Fruit fly (Drosophila melanogaster): Measurements from ENCODE around the gene Acp62F.

The Acp62F gene

DNA sequence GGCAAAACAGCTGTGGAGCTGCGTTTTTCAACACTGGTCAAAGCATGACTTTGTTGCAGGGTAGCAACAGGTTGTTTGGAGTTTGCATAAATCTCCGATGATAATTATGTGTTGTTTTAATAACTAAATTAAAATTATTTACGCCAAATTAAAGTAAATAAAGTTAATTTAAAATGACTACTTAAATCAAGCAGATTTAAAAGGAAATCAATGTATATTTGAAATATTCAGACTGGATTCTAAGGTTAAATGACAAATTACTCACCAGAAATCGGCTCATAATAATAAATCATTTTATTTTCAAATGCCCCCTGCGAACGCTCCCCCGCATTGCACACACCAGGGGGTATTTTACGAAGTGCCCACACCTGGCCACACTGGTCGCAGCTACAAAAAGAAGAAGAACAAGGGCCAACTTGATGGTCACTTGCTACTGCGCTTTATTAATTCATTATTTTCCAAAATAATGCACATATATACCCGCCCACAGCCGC, 34.5 kb downstream of the Acp62F start, which contains the start of the genes CG12093 and Atg2 (continued):
- TF ChIP-seq CG6792 (GFP tag; optimal IDR thresholded peaks at IDR 0.05) (peak; percentile 92), CG11902 (GFP tag; optimal IDR thresholded peaks at IDR 0.05) (peak; percentile 90), fd85E (GFP tag; optimal IDR thresholded peaks at IDR 0.05) (peak; percentile 69), Sox14 (GFP tag; optimal IDR thresholded peaks at IDR 0.05) (peak; percentile 82), CG6163 (GFP tag; IDR thresholded peaks at IDR 0.05) (peak; percentile 92), Smox (GFP tag; optimal IDR thresholded peaks at IDR 0.05) (peak; percentile 92), CG6854 (GFP tag; optimal IDR thresholded peaks at IDR 0.05) (peak; percentile 68), vri (GFP tag; optimal IDR thresholded peaks at IDR 0.05) (peak; percentile 79), svp (GFP tag) (peak; percentile 96), Met (GFP tag; optimal IDR thresholded peaks at IDR 0.05) (peak; percentile 92), pdm3 (GFP tag; optimal IDR thresholded peaks at IDR 0.05) (peak; percentile 95), fd59A (GFP tag; optimal IDR thresholded peaks at IDR 0.05) (peak; percentile 89), esn (GFP tag; optimal IDR thresholded peaks at IDR 0.05) (peak; percentile 95), CG1621 (tag; optimal IDR thresholded peaks at IDR 0.05) (peak; percentile 82), Lpt (GFP tag; optimal IDR thresholded peaks at IDR 0.05) (peak; percentile 93), CG8319 (GFP tag; optimal IDR thresholded peaks at IDR 0.05) (peak; percentile 89), CG7368 (GFP tag; optimal IDR thresholded peaks at IDR 0.05) (peak; percentile 87), Gug (GFP tag; IDR thresholded peaks at IDR 0.05) (peak; percentile 87), CG9139 (GFP tag; optimal IDR thresholded peaks at IDR 0.05) (no peak), Eip78C (GFP tag) (peak; percentile 96), topi (GFP tag; optimal IDR thresholded peaks at IDR 0.05) (peak; percentile 89), CG4318 (GFP tag; optimal IDR thresholded peaks at IDR 0.05) (peak; percentile 90), CG10631 (GFP tag; optimal IDR thresholded peaks at IDR 0.05) (peak; percentile 96), Ets96B (tag; optimal IDR thresholded peaks at IDR 0.05) (peak; percentile 90), OdsH (GFP tag; optimal IDR thresholded peaks at IDR 0.05) (peak; percentile 97), cyc (GFP tag; optimal IDR thresholded peaks at IDR 0.05) (peak; percentile 92), CG34406 (GFP tag; optimal IDR thresholded peaks at IDR 0.05) (peak; percentile 95), Eip93F (GFP tag; optimal IDR thresholded peaks at IDR 0.05) (peak; percentile 76), CG11762 (GFP tag; optimal IDR thresholded peaks at IDR 0.05; ENCODE audit: insufficient read depth) (peak; percentile 74), CG15336 (GFP tag; IDR thresholded peaks at IDR 0.05) (peak; percentile 93), Eip75B (GFP tag; optimal IDR thresholded peaks at IDR 0.05) (peak; percentile 90), Sox102F (GFP tag; optimal IDR thresholded peaks at IDR 0.05) (peak; percentile 91), CG8632 (GFP tag; optimal IDR thresholded peaks at IDR 0.05) (peak; percentile 95), Ets21C (GFP tag; optimal IDR thresholded peaks at IDR 0.05) (peak; percentile 89), CG6808 (GFP tag; optimal IDR thresholded peaks at IDR 0.05) (peak; percentile 86)

DNA sequence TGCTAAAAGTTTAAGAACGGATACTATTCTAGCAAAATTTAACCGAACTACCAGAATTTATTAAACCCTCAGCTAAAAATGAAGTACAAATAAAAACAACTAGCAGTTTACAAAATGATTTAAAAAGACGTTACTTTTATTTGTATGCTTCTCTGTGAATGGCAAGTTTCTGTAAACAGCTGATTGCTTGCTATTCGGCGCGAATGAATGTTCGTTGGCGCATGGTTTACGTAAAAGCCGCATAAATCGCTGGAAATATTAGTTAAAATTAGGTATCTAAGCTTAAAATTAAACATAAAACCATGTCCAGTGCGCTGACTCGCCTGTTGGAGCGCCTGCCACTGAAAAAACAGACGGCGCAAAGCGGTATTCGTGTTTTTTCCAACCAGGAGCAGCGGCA, 41.2 kb downstream of the Acp62F start, which contains the start of gene mRpS35:
Gene mRpS35, plus strand, starts transcription at position 189 of the 400 bp plus-strand sequence.
- no peak for TF ChIP-seq Hr38 (GFP tag; optimal IDR thresholded peaks at IDR 0.05)
- peak; percentile 23 for TF ChIP-seq fkh (GFP tag; optimal IDR thresholded peaks at IDR 0.05)

DNA sequence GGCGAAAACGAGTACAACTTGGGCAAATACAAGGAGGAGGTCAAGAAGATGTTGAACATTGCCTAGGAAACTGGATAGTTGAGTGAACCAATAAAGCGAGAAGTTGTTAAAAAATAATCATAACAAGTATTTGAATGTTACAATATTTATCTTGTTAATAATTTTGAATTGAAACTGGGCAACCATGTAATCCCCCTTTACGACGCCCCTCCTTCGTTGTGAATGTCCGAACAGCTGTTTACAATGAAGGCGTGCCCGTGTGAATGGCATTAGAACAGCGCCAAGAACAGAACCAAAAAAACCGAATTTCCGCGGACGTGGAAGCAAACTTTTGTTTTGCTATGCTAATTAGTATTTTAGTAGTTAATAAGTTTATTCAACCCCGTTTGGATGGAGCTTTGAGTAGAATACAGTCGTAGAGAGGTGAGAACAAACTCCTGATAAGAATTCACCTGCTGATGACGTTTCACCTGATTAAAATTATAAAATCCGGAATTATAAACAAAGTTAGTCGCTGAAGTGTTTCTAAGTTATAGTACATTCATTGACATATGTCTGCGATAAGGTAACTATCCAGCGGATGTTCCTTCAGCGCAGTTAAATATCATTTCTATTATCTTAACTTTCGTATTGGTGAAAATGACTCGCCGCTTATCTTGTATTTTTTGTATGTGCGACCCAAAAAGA, 42.6 kb downstream of the Acp62F start, which contains the start of gene Pgant6:
Gene Pgant6, plus strand, starts transcription at position 265 of the 687 bp plus-strand sequence.
- TF ChIP-seq Met (GFP tag; optimal IDR thresholded peaks at IDR 0.05) (no peak), CG9139 (GFP tag; optimal IDR thresholded peaks at IDR 0.05) (no peak), CG6792 (GFP tag; optimal IDR thresholded peaks at IDR 0.05) (no peak), CG11294 (GFP tag; IDR thresholded peaks at IDR 0.05) (no peak), dsx (GFP tag; optimal IDR thresholded peaks at IDR 0.05; ENCODE audit: poor library complexity, severe bottlenecking) (no peak), CG31627 (GFP tag; optimal IDR thresholded peaks at IDR 0.05) (peak; percentile 7), Eip75B (GFP tag; optimal IDR thresholded peaks at IDR 0.05) (no peak), CG10631 (GFP tag; optimal IDR thresholded peaks at IDR 0.05) (no peak), Lpt (GFP tag; optimal IDR thresholded peaks at IDR 0.05) (no peak), CG3032 (tag; optimal IDR thresholded peaks at IDR 0.05) (peak; percentile 18), CG4318 (GFP tag; optimal IDR thresholded peaks at IDR 0.05) (no peak), cyc (GFP tag; optimal IDR thresholded peaks at IDR 0.05) (no peak), CG1621 (tag; optimal IDR thresholded peaks at IDR 0.05) (no peak), eg (GFP tag; IDR thresholded peaks at IDR 0.05) (no peak), Smox (GFP tag; optimal IDR thresholded peaks at IDR 0.05) (no peak), fd59A (GFP tag; optimal IDR thresholded peaks at IDR 0.05) (no peak), dac (GFP tag; optimal IDR thresholded peaks at IDR 0.05) (no peak), acj6 (GFP tag; optimal IDR thresholded peaks at IDR 0.05) (no peak), lz (GFP tag; optimal IDR thresholded peaks at IDR 0.05) (peak; percentile 2), esn (GFP tag; optimal IDR thresholded peaks at IDR 0.05) (peak; percentile 18), vri (GFP tag; optimal IDR thresholded peaks at IDR 0.05) (peak; percentile 62), CG8319 (GFP tag; optimal IDR thresholded peaks at IDR 0.05) (no peak), Eip93F (GFP tag; optimal IDR thresholded peaks at IDR 0.05) (no peak)
